Worm (Caenorhabditis elegans): ENCODE data around the gene tbck-1.

Gene tbck-1

DNA sequence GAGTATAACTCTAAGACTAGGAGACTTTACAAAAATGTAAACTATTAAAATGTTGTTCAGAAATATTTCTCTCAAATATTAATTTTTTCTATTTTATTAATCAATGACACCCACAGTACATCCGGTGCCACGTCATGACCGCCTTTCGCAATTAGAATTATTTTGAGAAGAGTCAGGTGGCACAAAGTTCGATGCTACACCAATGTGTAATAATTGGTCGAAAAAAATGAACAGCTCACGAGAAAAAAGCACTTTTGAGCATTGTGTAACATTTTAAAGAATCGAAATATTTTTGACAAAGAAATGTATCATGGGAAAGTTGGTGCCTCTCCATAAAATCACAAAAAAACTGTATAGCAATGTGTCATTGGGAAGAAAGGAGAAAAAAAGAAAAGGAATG lies 21.6 kb upstream of the tbck-1 start:
- no peak for TF ChIP-seq nhr-12 (tag; optimal IDR thresholded peaks at IDR 0.05)
- peak; percentile 11 for TF ChIP-seq sma-9 (GFP tag; optimal IDR thresholded peaks at IDR 0.05)
- TF ChIP-seq sma-9 (tag; optimal IDR thresholded peaks at IDR 0.05), result no peak
- TF ChIP-seq lin-39 (tag; optimal IDR thresholded peaks at IDR 0.05), result no peak
- no peak for TF ChIP-seq nhr-11 (tag; optimal IDR thresholded peaks at IDR 0.05)
- TF ChIP-seq mab-5 (tag; optimal IDR thresholded peaks at IDR 0.05), result no peak
- no peak for TF ChIP-seq R02D3.7 (tag; optimal IDR thresholded peaks at IDR 0.05)
- no peak for TF ChIP-seq Y55F3AM.14 (GFP tag; optimal IDR thresholded peaks at IDR 0.05)
- no peak for TF ChIP-seq ceh-82 (tag; optimal IDR thresholded peaks at IDR 0.05)
- TF ChIP-seq mdl-1 (tag; optimal IDR thresholded peaks at IDR 0.05), result no peak
- no peak for TF ChIP-seq alr-1 (tag; optimal IDR thresholded peaks at IDR 0.05)
- TF ChIP-seq nhr-237 (tag; optimal IDR thresholded peaks at IDR 0.05), result no peak
- no peak for TF ChIP-seq ZK546.5 (tag; optimal IDR thresholded peaks at IDR 0.05)
- no peak for TF ChIP-seq lsy-2 (tag; optimal IDR thresholded peaks at IDR 0.05)
- no peak for TF ChIP-seq nhr-21 (tag; optimal IDR thresholded peaks at IDR 0.05)
- TF ChIP-seq skn-1 (tag; optimal IDR thresholded peaks at IDR 0.05), result no peak
- peak; percentile 7 for TF ChIP-seq nhr-129 (tag; optimal IDR thresholded peaks at IDR 0.05)
- TF ChIP-seq peb-1 (tag; optimal IDR thresholded peaks at IDR 0.05), result no peak
- TF ChIP-seq C34F6.9 (tag; optimal IDR thresholded peaks at IDR 0.05), result no peak
- TF ChIP-seq unc-39 (tag; optimal IDR thresholded peaks at IDR 0.05), result no peak
- peak; percentile 55 for TF ChIP-seq crh-2 (tag; optimal IDR thresholded peaks at IDR 0.05)
- no peak for TF ChIP-seq elt-1 (tag; optimal IDR thresholded peaks at IDR 0.05)

DNA sequence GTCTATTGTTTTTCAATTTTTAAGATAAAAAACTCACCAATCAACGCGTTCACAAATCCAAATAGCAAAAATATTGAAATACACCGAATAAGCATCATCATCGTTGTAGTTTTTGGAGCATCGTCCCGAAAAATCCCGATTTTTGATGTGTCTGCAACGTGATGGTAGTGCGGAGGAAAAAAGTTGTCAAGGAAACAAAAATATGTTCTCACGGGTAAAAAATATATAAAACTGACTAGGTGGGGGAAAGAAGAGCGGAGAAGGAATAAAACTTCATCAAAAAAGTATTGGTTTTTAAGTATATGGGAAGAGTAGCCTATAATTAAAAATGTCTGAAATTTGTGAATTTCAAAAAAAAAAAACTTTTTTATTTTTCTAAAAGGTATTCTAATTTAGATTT lies 16.4 kb upstream of the tbck-1 start, which contains the start of gene rig-6:
rig-6 (minus strand) TSS at position 101 of the 400 bp plus-strand sequence.
- TF ChIP-seq egl-27 (tag; optimal IDR thresholded peaks at IDR 0.05) (no peak), ztf-4 (tag; optimal IDR thresholded peaks at IDR 0.05) (no peak), ZK546.5 (tag; optimal IDR thresholded peaks at IDR 0.05) (no peak)

DNA sequence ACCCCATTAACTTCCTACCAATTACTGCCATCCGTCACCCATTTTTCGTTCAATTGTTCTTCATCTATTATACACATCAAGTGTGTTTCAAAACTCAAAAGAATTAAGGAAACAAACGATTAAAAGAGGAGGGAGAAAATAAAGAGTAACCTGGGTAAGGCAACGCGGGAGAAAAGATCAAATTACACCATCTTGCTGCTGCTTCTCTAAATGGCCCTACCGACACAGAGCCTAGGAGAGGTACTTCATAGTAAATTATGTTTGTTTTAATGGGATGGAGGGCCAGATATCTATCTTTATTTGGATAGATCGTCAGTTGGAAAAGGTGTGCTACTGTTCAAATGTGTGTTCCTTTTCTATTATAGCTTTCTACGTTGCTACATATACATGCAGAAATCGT lies 13.0 kb upstream of the tbck-1 start:
- TF ChIP-seq nhr-11 (tag; optimal IDR thresholded peaks at IDR 0.05) (no peak), dmd-4 (tag; optimal IDR thresholded peaks at IDR 0.05) (no peak), alr-1 (tag; optimal IDR thresholded peaks at IDR 0.05) (no peak), crh-2 (tag; optimal IDR thresholded peaks at IDR 0.05) (no peak), elt-3 (tag; optimal IDR thresholded peaks at IDR 0.05) (no peak), F13H6.1 (tag; optimal IDR thresholded peaks at IDR 0.05) (no peak), zag-1 (tag; optimal IDR thresholded peaks at IDR 0.05) (no peak), lin-11 (tag; optimal IDR thresholded peaks at IDR 0.05) (no peak), unc-62 (GFP tag; optimal IDR thresholded peaks at IDR 0.05) (no peak), snpc-4 (tag; optimal IDR thresholded peaks at IDR 0.05) (no peak), egl-27 (tag; optimal IDR thresholded peaks at IDR 0.05) (no peak), lin-13 (GFP tag; optimal IDR thresholded peaks at IDR 0.05) (no peak), lin-39 (tag; optimal IDR thresholded peaks at IDR 0.05) (no peak), mdl-1 (tag; optimal IDR thresholded peaks at IDR 0.05) (no peak), nhr-23 (tag; optimal IDR thresholded peaks at IDR 0.05) (no peak), ceh-82 (tag; optimal IDR thresholded peaks at IDR 0.05) (no peak), nhr-6 (tag; optimal IDR thresholded peaks at IDR 0.05) (no peak), unc-55 (GFP tag; optimal IDR thresholded peaks at IDR 0.05) (no peak), Y55F3AM.14 (GFP tag; optimal IDR thresholded peaks at IDR 0.05) (no peak), aly-2 (tag; optimal IDR thresholded peaks at IDR 0.05) (no peak)

DNA sequence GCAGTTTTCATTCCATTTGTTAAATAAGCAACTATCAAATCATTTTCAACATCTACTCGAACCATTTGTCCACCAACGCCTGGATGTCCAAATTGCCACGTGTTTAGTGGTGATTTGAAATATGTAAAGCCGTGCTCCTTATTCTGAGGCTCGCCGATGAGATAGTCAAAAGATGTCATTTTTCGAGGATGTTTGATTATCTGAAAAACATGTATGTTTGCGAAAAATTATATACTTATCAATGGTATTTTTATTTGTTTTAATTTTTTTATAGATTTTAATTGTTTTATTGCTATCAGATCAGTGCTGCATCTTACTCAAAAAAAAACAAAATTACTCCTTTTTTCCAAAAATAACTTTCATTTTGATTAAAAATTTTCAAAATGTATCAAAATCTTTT lies 9.6 kb upstream of the tbck-1 start:
- no peak for TF ChIP-seq C34F6.9 (tag; optimal IDR thresholded peaks at IDR 0.05)
- no peak for TF ChIP-seq sma-3 (GFP tag; optimal IDR thresholded peaks at IDR 0.05)
- no peak for TF ChIP-seq lin-13 (GFP tag; optimal IDR thresholded peaks at IDR 0.05)
- no peak for TF ChIP-seq blmp-1 (tag; optimal IDR thresholded peaks at IDR 0.05; ENCODE audit: insufficient read depth)
- no peak for TF ChIP-seq ama-1 (optimal IDR thresholded peaks at IDR 0.05)
- TF ChIP-seq ceh-82 (tag; optimal IDR thresholded peaks at IDR 0.05), result no peak
- TF ChIP-seq nhr-23 (tag; optimal IDR thresholded peaks at IDR 0.05), result no peak
- TF ChIP-seq nhr-25 (tag; optimal IDR thresholded peaks at IDR 0.05), result no peak
- no peak for TF ChIP-seq ZK546.5 (tag; optimal IDR thresholded peaks at IDR 0.05)
- TF ChIP-seq egl-27 (tag; optimal IDR thresholded peaks at IDR 0.05), result no peak
- no peak for TF ChIP-seq nhr-6 (tag; optimal IDR thresholded peaks at IDR 0.05)
- TF ChIP-seq lin-11 (tag; optimal IDR thresholded peaks at IDR 0.05), result no peak
